Fruit fly (Drosophila melanogaster) whole organism, embryonic: Measurements from ENCODE around the gene CG3224.

Experiments
- Adf1 ChIP-seq: fragments of 200-800 bp; sonication (Bioruptor generic); IDR thresholded peaks from 2 replicates; pipeline ENCODE4 v1.3.6; 2022; ENCODE audit warnings: missing biosample characterization, missing genetic modification characterization
- B-H2 ChIP-seq: fragments of 200-800 bp; sonication (Bioruptor generic); optimal IDR thresholded peaks from 2 replicates; lab custom pipeline; 2018; ENCODE audit warnings: missing biosample characterization, mild to moderate bottlenecking, missing genetic modification characterization
- Bteb2 ChIP-seq: fragments of 200-800 bp; sonication (Bioruptor generic); optimal IDR thresholded peaks from 2 replicates; lab custom pipeline; 2016; ENCODE audit warnings: missing biosample characterization, missing genetic modification characterization
- CG10431 ChIP-seq: fragments of 200-800 bp; sonication (Bioruptor generic); optimal IDR thresholded peaks from 3 replicates; lab custom pipeline; 2018; ENCODE audit warnings: missing biosample characterization, mild to moderate bottlenecking, missing genetic modification characterization
- CG10565 ChIP-seq: fragments of 200-800 bp; sonication (Bioruptor generic); optimal IDR thresholded peaks from 3 replicates; lab custom pipeline; 2016; ENCODE audit warnings: missing biosample characterization, mild to moderate bottlenecking, missing genetic modification characterization
- CG11085 ChIP-seq: fragments of 200-800 bp; sonication (Bioruptor generic); IDR thresholded peaks from 2 replicates; pipeline ENCODE4 v1.3.6; 2022; ENCODE audit warnings: missing biosample characterization, missing genetic modification characterization
- CG12299 ChIP-seq: fragments of 200-800 bp; sonication (Bioruptor generic); optimal IDR thresholded peaks from 2 replicates; lab custom pipeline; 2018; ENCODE audit warnings: missing biosample characterization, mild to moderate bottlenecking, missing genetic modification characterization
- CG16863 ChIP-seq: fragments of 200-800 bp; sonication (Bioruptor generic); optimal IDR thresholded peaks from 3 replicates; lab custom pipeline; 2016; ENCODE audit warnings: missing biosample characterization, missing genetic modification characterization
- CG17361 ChIP-seq: fragments of 200-800 bp; sonication (Bioruptor generic); IDR thresholded peaks from 3 replicates; pipeline ENCODE4 v1.3.6; 2022; ENCODE audit warnings: missing biosample characterization, missing genetic modification characterization
- CG17912 ChIP-seq: fragments of 200-800 bp; sonication (Bioruptor generic); optimal IDR thresholded peaks from 2 replicates; lab custom pipeline; 2018; ENCODE audit warnings: missing biosample characterization, mild to moderate bottlenecking, missing genetic modification characterization
- CG2129 ChIP-seq: fragments of 200-800 bp; sonication (Bioruptor generic); IDR thresholded peaks from 2 replicates; pipeline ENCODE4 v1.3.6; 2022; ENCODE audit warnings: missing biosample characterization, missing genetic modification characterization; ENCODE audit not compliant: partially characterized antibody
- CG34224 ChIP-seq: fragments of 200-800 bp; sonication (Bioruptor generic); IDR thresholded peaks from 3 replicates; pipeline ENCODE4 v1.3.6; 2022; ENCODE audit warnings: missing biosample characterization, missing genetic modification characterization; ENCODE audit not compliant: partially characterized antibody
- CG34376 ChIP-seq: fragments of 200-800 bp; sonication (Bioruptor generic); optimal IDR thresholded peaks from 2 replicates; lab custom pipeline; 2018; ENCODE audit warnings: missing biosample characterization, mild to moderate bottlenecking, missing genetic modification characterization
- CG5180 ChIP-seq: fragments of 200-800 bp; sonication (Bioruptor generic); optimal IDR thresholded peaks from 3 replicates; lab custom pipeline; 2017; ENCODE audit warnings: missing biosample characterization, missing genetic modification characterization, mild to moderate bottlenecking, moderate library complexity, missing genetic modification reagents
- CG6854 ChIP-seq: fragments of 200-800 bp; sonication (Bioruptor generic); optimal IDR thresholded peaks from 3 replicates; lab custom pipeline; 2017; ENCODE audit warnings: missing biosample characterization, mild to moderate bottlenecking, missing genetic modification characterization
- CG8944 ChIP-seq: fragments of 200-800 bp; sonication (Bioruptor generic); optimal IDR thresholded peaks from 3 replicates; lab custom pipeline; 2016; ENCODE audit warnings: missing biosample characterization, missing genetic modification characterization
- CG9437 ChIP-seq: fragments of 200-800 bp; sonication (Bioruptor generic); optimal IDR thresholded peaks from 2 replicates; lab custom pipeline; 2018; ENCODE audit warnings: missing biosample characterization, mild to moderate bottlenecking, missing genetic modification characterization
- CTCF ChIP-seq: fragments of 200-800 bp; sonication (Bioruptor generic); optimal IDR thresholded peaks from 2 replicates; lab custom pipeline; 2017; ENCODE audit warnings: missing biosample characterization, mild to moderate bottlenecking, missing genetic modification characterization, moderate library complexity
- Doc3 ChIP-seq: fragments of 200-800 bp; sonication (Bioruptor generic); IDR thresholded peaks from 3 replicates; pipeline ENCODE4 v1.3.6; 2022; ENCODE audit warnings: missing biosample characterization, missing genetic modification characterization; ENCODE audit not compliant: partially characterized antibody
- HmgZ ChIP-seq: fragments of 200-800 bp; sonication (Bioruptor generic); optimal IDR thresholded peaks from 2 replicates; lab custom pipeline; 2018; ENCODE audit warnings: missing biosample characterization, mild to moderate bottlenecking, missing genetic modification characterization
- Kr ChIP-seq: fragments of 200-800 bp; sonication (Bioruptor generic); optimal IDR thresholded peaks from 2 replicates; lab custom pipeline; 2017; ENCODE audit warnings: missing biosample characterization, mild to moderate bottlenecking, missing genetic modification characterization
- NC2α ChIP-seq: fragments of 200-800 bp; sonication (Bioruptor generic); optimal IDR thresholded peaks from 2 replicates; lab custom pipeline; 2016; ENCODE audit warnings: missing biosample characterization, missing genetic modification characterization
- Opbp ChIP-seq: fragments of 200-800 bp; sonication (Bioruptor generic); IDR thresholded peaks from 3 replicates; pipeline ENCODE4 v1.3.6; 2022; ENCODE audit warnings: missing biosample characterization, missing genetic modification characterization; ENCODE audit not compliant: partially characterized antibody
- PHDP ChIP-seq: fragments of 200-800 bp; sonication (Bioruptor generic); optimal IDR thresholded peaks from 3 replicates; lab custom pipeline; 2018; ENCODE audit warnings: missing biosample characterization, mild to moderate bottlenecking, missing genetic modification characterization, moderate library complexity
- Pdp1 ChIP-seq, 2 experiments: fragments of 200-800 bp; sonication (Bioruptor generic); optimal IDR thresholded peaks; 3 replicates each; lab custom pipeline; 2016; ENCODE audit warnings: missing biosample characterization in 2 of 2, missing genetic modification characterization in 2 of 2, mild to moderate bottlenecking in 1 of 2, moderate library complexity in 1 of 2
- Ravus ChIP-seq: fragments of 200-800 bp; sonication (Bioruptor generic); IDR thresholded peaks from 2 replicates; pipeline ENCODE4 v1.3.6; 2022; ENCODE audit warnings: missing biosample characterization, missing genetic modification characterization
- Scr ChIP-seq: fragments of 200-800 bp; sonication (Bioruptor generic); IDR thresholded peaks from 2 replicates; pipeline ENCODE4 v1.3.6; 2022; ENCODE audit warnings: missing biosample characterization, missing genetic modification characterization; ENCODE audit not compliant: partially characterized antibody
- Sry-δ ChIP-seq: fragments of 200-800 bp; sonication (Bioruptor generic); optimal IDR thresholded peaks from 2 replicates; lab custom pipeline; 2016; ENCODE audit warnings: missing biosample characterization, missing genetic modification characterization
- Trl ChIP-seq, 3 experiments: fragments of >200 bp in 2 of 3; fragments of 200-800 bp in 1 of 3; sonication (Bioruptor generic) in 1 of 3; optimal IDR thresholded peaks; 2 replicates in 1 of 3; 3 replicates in 2 of 3; lab custom pipeline; 2016 to 2017; ENCODE audit warnings: missing biosample characterization in 1 of 3, missing genetic modification characterization in 1 of 3
- Xbp1 ChIP-seq: fragments of 200-800 bp; sonication (Bioruptor generic); optimal IDR thresholded peaks from 3 replicates; lab custom pipeline; 2016; ENCODE audit warnings: missing biosample characterization, mild to moderate bottlenecking, missing genetic modification characterization
- Xrp1 ChIP-seq: fragments of 200-800 bp; sonication (Bioruptor generic); IDR thresholded peaks from 2 replicates; pipeline ENCODE4 v1.3.6; 2022; ENCODE audit warnings: missing biosample characterization, missing genetic modification characterization
- amos ChIP-seq: fragments of 200-800 bp; sonication (Bioruptor generic); IDR thresholded peaks from 2 replicates; pipeline ENCODE4 v1.3.6; 2022; ENCODE audit warnings: missing biosample characterization, missing genetic modification characterization; ENCODE audit not compliant: partially characterized antibody
- ase ChIP-seq: fragments of 200-800 bp; sonication (Bioruptor generic); IDR thresholded peaks from 3 replicates; pipeline ENCODE4 v1.3.6; 2022; ENCODE audit warnings: missing biosample characterization, missing genetic modification characterization
- ato ChIP-seq: fragments of 200-800 bp; sonication (Bioruptor generic); IDR thresholded peaks from 2 replicates; pipeline ENCODE4 v1.3.6; 2022; ENCODE audit warnings: missing biosample characterization, missing genetic modification characterization; ENCODE audit not compliant: partially characterized antibody
- bsh ChIP-seq, 2 experiments: fragments of 200-800 bp; sonication (Bioruptor generic); optimal IDR thresholded peaks; 2 replicates each; lab custom pipeline; 2017 to 2018; ENCODE audit warnings: mild to moderate bottlenecking in 2 of 2, missing biosample characterization in 2 of 2, missing genetic modification characterization in 2 of 2, moderate library complexity in 1 of 2
- dati ChIP-seq: fragments of 200-800 bp; sonication (Bioruptor generic); IDR thresholded peaks from 2 replicates; pipeline ENCODE4 v1.3.6; 2022; ENCODE audit warnings: missing biosample characterization, missing genetic modification characterization
- dmrt99B ChIP-seq: fragments of 200-800 bp; sonication (Bioruptor generic); optimal IDR thresholded peaks from 2 replicates; lab custom pipeline; 2018; ENCODE audit warnings: missing biosample characterization, mild to moderate bottlenecking, missing genetic modification characterization, moderate library complexity
- dysf ChIP-seq: fragments of 200-800 bp; sonication (Bioruptor generic); IDR thresholded peaks from 3 replicates; pipeline ENCODE4 v1.3.6; 2022; ENCODE audit warnings: missing biosample characterization, missing genetic modification characterization
- ftz-f1 ChIP-seq: fragments of 200-800 bp; sonication (Bioruptor generic); optimal IDR thresholded peaks from 2 replicates; lab custom pipeline; 2016; ENCODE audit warnings: missing biosample characterization, missing genetic modification characterization
- fu2 ChIP-seq: fragments of 200-800 bp; sonication (Bioruptor generic); optimal IDR thresholded peaks from 2 replicates; lab custom pipeline; 2016; ENCODE audit warnings: missing biosample characterization, missing genetic modification characterization
- jigr1 ChIP-seq: fragments of 200-800 bp; sonication (Bioruptor generic); IDR thresholded peaks from 3 replicates; pipeline ENCODE4 v1.3.6; 2022; ENCODE audit warnings: missing biosample characterization, missing genetic modification characterization
- kay ChIP-seq: fragments of 200-800 bp; sonication (Bioruptor generic); optimal IDR thresholded peaks from 2 replicates; lab custom pipeline; 2016; ENCODE audit warnings: missing biosample characterization, missing genetic modification characterization
- lmd ChIP-seq: fragments of 200-800 bp; sonication (Bioruptor generic); IDR thresholded peaks from 2 replicates; pipeline ENCODE4 v1.3.6; 2022; ENCODE audit warnings: missing biosample characterization, missing genetic modification characterization
- luna ChIP-seq: fragments of 200-800 bp; sonication (Bioruptor generic); optimal IDR thresholded peaks from 2 replicates; lab custom pipeline; 2016; ENCODE audit warnings: missing biosample characterization, missing genetic modification characterization
- nau ChIP-seq: fragments of 200-800 bp; sonication (Bioruptor generic); optimal IDR thresholded peaks from 3 replicates; lab custom pipeline; 2017; ENCODE audit warnings: missing biosample characterization, mild to moderate bottlenecking, missing genetic modification characterization, missing genetic modification reagents
- onecut ChIP-seq: fragments of 200-800 bp; sonication (Bioruptor generic); IDR thresholded peaks from 2 replicates; pipeline ENCODE4 v1.3.6; 2022; ENCODE audit warnings: missing biosample characterization, missing genetic modification characterization
- ttk ChIP-seq: fragments of 200-800 bp; sonication (Bioruptor generic); IDR thresholded peaks from 2 replicates; pipeline ENCODE4 v2.1.2; 2022; ENCODE audit warnings: missing biosample characterization, missing genetic modification characterization
- vfl ChIP-seq: fragments of 200-800 bp; sonication (Bioruptor generic); optimal IDR thresholded peaks from 2 replicates; lab custom pipeline; 2016; ENCODE audit warnings: missing biosample characterization, missing genetic modification characterization
- vvl ChIP-seq: fragments of 200-800 bp; sonication (Bioruptor generic); IDR thresholded peaks from 2 replicates; pipeline ENCODE4 v1.3.6; 2022; ENCODE audit warnings: missing biosample characterization, missing genetic modification characterization
- yki ChIP-seq: fragments of >200 bp; optimal IDR thresholded peaks from 3 replicates; lab custom pipeline; 2018
- zfh2 ChIP-seq: fragments of 200-800 bp; sonication (Bioruptor generic); optimal IDR thresholded peaks from 2 replicates; lab custom pipeline; 2016; ENCODE audit warnings: missing biosample characterization, missing genetic modification characterization

CG3224 gene

DNA sequence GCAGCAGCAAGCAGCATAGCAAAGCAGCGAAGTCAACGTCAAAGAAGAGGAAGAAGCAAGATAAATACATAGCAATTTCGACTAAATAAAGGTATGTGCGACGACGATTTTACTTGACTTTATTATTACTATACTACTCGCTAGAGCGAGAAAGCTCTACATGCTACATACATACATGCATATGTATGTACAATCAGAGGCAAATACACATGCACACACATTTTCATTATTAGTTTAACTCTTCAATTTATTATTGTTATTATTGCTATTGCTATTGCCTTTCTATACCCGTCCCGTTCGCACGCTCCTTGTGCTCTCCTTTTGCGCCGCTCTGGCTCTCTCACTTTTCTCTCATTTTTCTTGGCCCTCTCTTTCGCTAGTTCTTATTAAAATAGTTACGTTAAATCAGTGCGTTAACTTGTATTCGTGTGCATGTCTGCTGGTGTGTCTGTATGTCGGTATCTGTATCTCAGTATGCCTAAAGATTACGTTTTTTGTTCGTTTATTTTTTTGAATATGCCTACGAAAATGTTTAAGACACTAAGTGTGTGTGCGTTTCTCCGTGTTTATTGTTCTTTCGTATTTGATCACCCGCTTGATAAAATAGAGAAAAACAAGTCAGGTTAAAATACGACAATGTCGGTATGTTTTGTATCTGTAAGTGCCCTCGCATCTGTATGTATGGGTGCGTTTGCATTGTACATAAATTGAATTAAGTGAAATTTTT lies 39.2 kb upstream of the CG3224 start (continued):
- TF ChIP-seq CG10565, result no peak
- TF ChIP-seq zfh2 (GFP tag; lab: Kevin White, UChicago), result no peak
- TF ChIP-seq NC2α, result no peak
- TF ChIP-seq fu2 (GFP tag; lab: Kevin White, UChicago), result no peak
- TF ChIP-seq CG17361 (GFP tag; lab: Robert Waterston, UW), result no peak
- TF ChIP-seq Opbp (GFP tag; lab: Robert Waterston, UW), result no peak
- no peak for TF ChIP-seq Xrp1 (GFP tag; lab: Robert Waterston, UW)
- no peak for TF ChIP-seq CG5180 (GFP tag; lab: Kevin White, UChicago)
- no peak for TF ChIP-seq lmd
- TF ChIP-seq CG16863 (GFP tag; lab: Kevin White, UChicago), result no peak
- no peak for TF ChIP-seq CTCF
- no peak for TF ChIP-seq Ravus (GFP tag; lab: Robert Waterston, UW)
- TF ChIP-seq PHDP (tag; lab: Kevin White, UChicago), result no peak
- TF ChIP-seq dysf (GFP tag; lab: Robert Waterston, UW), result no peak
- TF ChIP-seq CG2129 (GFP tag; lab: Robert Waterston, UW), result no peak
- TF ChIP-seq CG11085 (GFP tag; lab: Robert Waterston, UW), result no peak
- TF ChIP-seq HmgZ (tag; lab: Kevin White, UChicago), result no peak
- no peak for TF ChIP-seq ato (GFP tag; lab: Robert Waterston, UW)
- no peak for TF ChIP-seq onecut (GFP tag; lab: Robert Waterston, UW)
- no peak for TF ChIP-seq luna
- peak; percentile 79 to 93 for TF ChIP-seq Trl (optimal IDR thresholded peaks at IDR 0.05; lab: Kevin White, UChicago)
- no peak for TF ChIP-seq Trl (GFP tag; optimal IDR thresholded peaks at IDR 0.05; lab: Kevin White, UChicago)
- TF ChIP-seq CG12299 (tag; lab: Kevin White, UChicago), result no peak
- no peak for TF ChIP-seq Scr (GFP tag; lab: Robert Waterston, UW)
- TF ChIP-seq CG17912 (GFP tag; lab: Kevin White, UChicago), result no peak
- TF ChIP-seq amos (GFP tag; lab: Robert Waterston, UW), result no peak
- no peak for TF ChIP-seq ttk (GFP tag; lab: Robert Waterston, UW)
- TF ChIP-seq Adf1 (GFP tag; lab: Robert Waterston, UW), result peak; percentile 90
- no peak for TF ChIP-seq Doc3 (GFP tag; lab: Robert Waterston, UW)
- TF ChIP-seq yki (lab: Kevin White, UChicago), result peak; percentile 37
- TF ChIP-seq CG10431 (GFP tag; lab: Kevin White, UChicago), result no peak
- no peak for TF ChIP-seq CG8944 (GFP tag; lab: Kevin White, UChicago)
- no peak for TF ChIP-seq ftz-f1 (GFP tag; lab: Kevin White, UChicago)
- TF ChIP-seq Kr (GFP tag; lab: Kevin White, UChicago), result no peak
- peak; percentile 32 for TF ChIP-seq CG9437 (GFP tag; lab: Kevin White, UChicago)
- no peak for TF ChIP-seq B-H2
- TF ChIP-seq vfl (GFP tag; lab: Kevin White, UChicago), result no peak
- no peak for TF ChIP-seq Bteb2 (GFP tag; lab: Kevin White, UChicago)
- no peak for TF ChIP-seq jigr1
- TF ChIP-seq Xbp1 (GFP tag; lab: Kevin White, UChicago), result no peak
- TF ChIP-seq CG34376 (GFP tag; lab: Kevin White, UChicago), result peak; percentile 62
- TF ChIP-seq CG34224 (GFP tag; lab: Robert Waterston, UW), result no peak
- no peak for TF ChIP-seq dmrt99B
- no peak for TF ChIP-seq Sry-δ (GFP tag; lab: Kevin White, UChicago)
- no peak for TF ChIP-seq dati (GFP tag; lab: Robert Waterston, UW)
- TF ChIP-seq bsh (GFP tag; optimal IDR thresholded peaks at IDR 0.05; lab: Kevin White, UChicago), result no peak
- TF ChIP-seq CG6854 (GFP tag; lab: Kevin White, UChicago), result no peak
- no peak for TF ChIP-seq Pdp1 (GFP tag; optimal IDR thresholded peaks at IDR 0.05; lab: Kevin White, UChicago)
- TF ChIP-seq ase (GFP tag; lab: Robert Waterston, UW), result no peak
- 0 out of 2 replicates have a peak, but pooled peaks have one; percentile 13 for TF ChIP-seq vvl (GFP tag; lab: Robert Waterston, UW)
- no peak for TF ChIP-seq nau (GFP tag; lab: Kevin White, UChicago)
- TF ChIP-seq kay (GFP tag; lab: Kevin White, UChicago), result no peak
